Worm (Caenorhabditis elegans) whole organism, L4 larva: ENCODE measurements around the gene F49F1.15.

Experiments used
- R02D3.7 ChIP-seq: fragments of 150-350 bp; sonication (generic microtip); optimal IDR thresholded peaks from 3 replicates; lab custom pipeline; 2014; ENCODE audit warnings: missing biosample characterization, missing genetic modification characterization
- ZK546.5 ChIP-seq, 2 experiments: sonication (generic microtip); optimal IDR thresholded peaks; 2 replicates each; lab custom pipeline; 2017; ENCODE audit warnings: missing biosample characterization in 2 of 2, missing genetic modification characterization in 2 of 2
- attf-4 ChIP-seq: sonication (generic microtip); optimal IDR thresholded peaks from 3 replicates; lab custom pipeline; 2017; ENCODE audit warnings: missing biosample characterization, missing genetic modification characterization
- ceh-32 ChIP-seq: sonication (generic microtip); optimal IDR thresholded peaks from 2 replicates; lab custom pipeline; 2016; ENCODE audit warnings: mild to moderate bottlenecking, missing genetic modification characterization, missing compliant biosample characterization; ENCODE audit not compliant: poor library complexity
- hif-1 ChIP-seq, 2 experiments: sonication (generic microtip); optimal IDR thresholded peaks; 2 replicates each; lab custom pipeline; 2016 to 2017; ENCODE audit warnings: missing compliant biosample characterization in 2 of 2, missing genetic modification characterization in 2 of 2, missing genetic modification reagents in 2 of 2, missing genotype in 2 of 2, mild to moderate bottlenecking in 1 of 2
- mep-1 ChIP-seq: fragments of 150-350 bp; sonication (generic microtip); optimal IDR thresholded peaks from 3 replicates; lab custom pipeline; 2014; ENCODE audit warnings: missing biosample characterization, missing genetic modification characterization
- unc-62 ChIP-seq, 3 experiments: fragments of 150-350 bp in 1 of 3; sonication (generic microtip); optimal IDR thresholded peaks in 2 of 3; peaks in 1 of 3; 1 replicate in 1 of 3; 2 replicates in 2 of 3; lab custom pipeline; 2014 to 2017; ENCODE audit warnings: missing biosample characterization in 3 of 3, missing genetic modification characterization in 3 of 3, missing genetic modification reagents in 3 of 3, missing genotype in 1 of 3

DNA sequence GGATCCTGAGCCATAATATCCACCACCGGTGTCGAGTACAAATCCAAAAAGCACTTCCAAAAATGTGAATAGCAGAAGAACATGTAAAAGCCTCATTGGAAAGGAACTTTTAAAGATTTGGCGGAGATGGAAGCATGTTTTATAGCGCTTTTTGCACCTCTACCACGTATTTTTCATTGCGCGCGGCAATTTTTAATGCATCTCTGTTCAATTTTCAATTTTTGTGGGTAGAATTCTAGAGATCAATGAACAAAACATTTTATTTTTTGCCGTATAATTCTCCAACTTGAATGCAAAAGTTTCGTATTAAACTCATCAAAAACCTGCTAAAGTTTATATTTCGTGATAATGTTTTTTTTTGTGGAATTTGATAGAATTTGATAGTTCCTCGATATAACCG, 23.0 kb upstream of the F49F1.15 start, which contains the start of gene F49F1.9:
- TF ChIP-seq hif-1 (tag; optimal IDR thresholded peaks at IDR 0.05; lab: Kevin White, UChicago) (no peak), ZK546.5 (tag; optimal IDR thresholded peaks at IDR 0.05; lab: Kevin White, UChicago) (no peak), ceh-32 (no peak), unc-62 (GFP tag; optimal IDR thresholded peaks at IDR 0.05 in 1 of 2; lab: Kevin White, UChicago) (no peak), unc-62 (tag; optimal IDR thresholded peaks at IDR 0.05; lab: Kevin White, UChicago) (no peak), mep-1 (tag; lab: Kevin White, UChicago) (no peak), attf-4 (tag; lab: Kevin White, UChicago) (no peak), R02D3.7 (no peak)
